Fruit fly (Drosophila melanogaster) whole organism, embryonic: ENCODE measurements around the gene Larp7.

Experiments
- ATbp ChIP-seq: fragments of 200-800 bp; sonication (Bioruptor generic); optimal IDR thresholded peaks from 2 replicates; lab custom pipeline; 2017; ENCODE audit warnings: missing biosample characterization, mild to moderate bottlenecking, missing genetic modification characterization, missing genetic modification reagents
- B-H1 ChIP-seq: fragments of 200-800 bp; sonication (Bioruptor generic); IDR thresholded peaks from 3 replicates; pipeline ENCODE4 v1.3.6; 2022; ENCODE audit warnings: missing biosample characterization, missing genetic modification characterization
- C15 ChIP-seq: fragments of 200-800 bp; sonication (Bioruptor generic); IDR thresholded peaks from 3 replicates; pipeline ENCODE4 v1.3.6; 2022; ENCODE audit warnings: missing biosample characterization, missing genetic modification characterization
- CG10366 ChIP-seq: fragments of 200-800 bp; sonication (Bioruptor generic); IDR thresholded peaks from 2 replicates; pipeline ENCODE4 v1.3.6; 2022; ENCODE audit warnings: missing biosample characterization, missing genetic modification characterization
- CG10543 ChIP-seq: fragments of 200-800 bp; sonication (Bioruptor generic); optimal IDR thresholded peaks from 3 replicates; lab custom pipeline; 2017; ENCODE audit warnings: missing biosample characterization, mild to moderate bottlenecking, missing genetic modification characterization, moderate library complexity
- CG10654 ChIP-seq: fragments of 200-800 bp; sonication (Bioruptor generic); optimal IDR thresholded peaks from 2 replicates; lab custom pipeline; 2016; ENCODE audit warnings: missing biosample characterization, missing genetic modification characterization
- CG11093 ChIP-seq: fragments of 200-800 bp; sonication (Bioruptor generic); IDR thresholded peaks from 3 replicates; pipeline ENCODE4 v1.3.6; 2022; ENCODE audit warnings: missing biosample characterization, missing genetic modification characterization
- CG11696 ChIP-seq: fragments of 200-800 bp; sonication (Bioruptor generic); IDR thresholded peaks from 2 replicates; pipeline ENCODE4 v1.3.6; 2022; ENCODE audit warnings: missing biosample characterization, missing genetic modification characterization
- CG12769 ChIP-seq: fragments of 200-800 bp; sonication (Bioruptor generic); optimal IDR thresholded peaks from 2 replicates; lab custom pipeline; 2019; ENCODE audit warnings: missing biosample characterization, mild to moderate bottlenecking, missing genetic modification characterization, moderate library complexity
- CG13287 ChIP-seq: fragments of 200-800 bp; sonication (Bioruptor generic); IDR thresholded peaks from 2 replicates; pipeline ENCODE4 v1.3.6; 2022; ENCODE audit warnings: missing biosample characterization, missing genetic modification characterization; ENCODE audit not compliant: partially characterized antibody
- CG13424 ChIP-seq: fragments of 200-800 bp; sonication (Bioruptor generic); optimal IDR thresholded peaks from 2 replicates; lab custom pipeline; 2019; ENCODE audit warnings: missing biosample characterization, mild to moderate bottlenecking, missing genetic modification characterization, moderate library complexity
- CG14965 ChIP-seq: fragments of 200-800 bp; sonication (Bioruptor generic); optimal IDR thresholded peaks from 2 replicates; lab custom pipeline; 2016; ENCODE audit warnings: missing biosample characterization, missing genetic modification characterization, borderline replicate concordance
- CG16813 ChIP-seq: fragments of 200-800 bp; sonication (Bioruptor generic); IDR thresholded peaks from 3 replicates; pipeline ENCODE4 v1.3.6; 2022; ENCODE audit warnings: missing biosample characterization, missing genetic modification characterization; ENCODE audit not compliant: partially characterized antibody
- CG18011 ChIP-seq: fragments of 200-800 bp; sonication (Bioruptor generic); optimal IDR thresholded peaks from 2 replicates; lab custom pipeline; 2017; ENCODE audit warnings: missing biosample characterization, missing genetic modification characterization, mild to moderate bottlenecking, moderate library complexity, missing genotype
- CG5953 ChIP-seq: fragments of 200-800 bp; sonication (Bioruptor generic); IDR thresholded peaks from 2 replicates; pipeline ENCODE4 v1.3.6; 2022; ENCODE audit warnings: missing biosample characterization, missing genetic modification characterization
- CG6683 ChIP-seq: fragments of 200-800 bp; sonication (Bioruptor generic); optimal IDR thresholded peaks from 2 replicates; lab custom pipeline; 2017; ENCODE audit warnings: missing biosample characterization, mild to moderate bottlenecking, missing genetic modification characterization, missing genetic modification reagents
- CG8765 ChIP-seq: fragments of 200-800 bp; sonication (Bioruptor generic); IDR thresholded peaks from 2 replicates; pipeline ENCODE4 v1.3.6; 2022; ENCODE audit warnings: missing biosample characterization, missing genetic modification characterization
- Camta ChIP-seq: fragments of 200-800 bp; sonication (Bioruptor generic); optimal IDR thresholded peaks from 2 replicates; lab custom pipeline; 2016; ENCODE audit warnings: missing biosample characterization, missing genetic modification characterization
- CoRest ChIP-seq: fragments of 200-800 bp; sonication (Bioruptor generic); optimal IDR thresholded peaks from 3 replicates; lab custom pipeline; 2018; ENCODE audit warnings: missing biosample characterization, mild to moderate bottlenecking, missing genetic modification characterization, moderate library complexity
- Doc2 ChIP-seq: fragments of 200-800 bp; sonication (Bioruptor generic); IDR thresholded peaks from 2 replicates; pipeline ENCODE4 v1.3.6; 2022; ENCODE audit warnings: missing biosample characterization, missing genetic modification characterization
- Hr39 ChIP-seq: fragments of >200 bp; optimal IDR thresholded peaks from 2 replicates; lab custom pipeline; 2017
- Jarid2 ChIP-seq: fragments of 200-800 bp; sonication (Bioruptor generic); optimal IDR thresholded peaks from 3 replicates; lab custom pipeline; 2017; ENCODE audit warnings: mild to moderate bottlenecking, missing biosample characterization, missing genetic modification reagents, missing genetic modification characterization
- Mad ChIP-seq: fragments of 200-800 bp; sonication (Bioruptor generic); optimal IDR thresholded peaks from 2 replicates; lab custom pipeline; 2016; ENCODE audit warnings: missing biosample characterization, missing genetic modification characterization
- Mrtf ChIP-seq: fragments of 200-800 bp; sonication (Bioruptor generic); IDR thresholded peaks from 3 replicates; pipeline ENCODE4 v1.3.6; 2022; ENCODE audit warnings: missing biosample characterization, missing genetic modification characterization
- NC2β ChIP-seq: fragments of 200-800 bp; sonication (Bioruptor generic); optimal IDR thresholded peaks from 2 replicates; lab custom pipeline; 2016; ENCODE audit warnings: missing biosample characterization, missing genetic modification characterization
- Nf-YC ChIP-seq: fragments of 200-800 bp; optimal IDR thresholded peaks from 3 replicates; lab custom pipeline; 2019; ENCODE audit warnings: missing biosample characterization, mild to moderate bottlenecking, missing genetic modification characterization, moderate library complexity
- Ssrp ChIP-seq: fragments of 200-800 bp; sonication (Bioruptor generic); optimal IDR thresholded peaks from 2 replicates; lab custom pipeline; 2018; ENCODE audit warnings: missing biosample characterization, mild to moderate bottlenecking, missing genetic modification characterization, moderate library complexity
- Vsx1 ChIP-seq: fragments of 200-800 bp; sonication (Bioruptor generic); optimal IDR thresholded peaks from 2 replicates; lab custom pipeline; 2017; ENCODE audit warnings: missing biosample characterization, mild to moderate bottlenecking, missing genetic modification characterization, missing genetic modification reagents
- ab ChIP-seq: fragments of 200-800 bp; sonication (Bioruptor generic); optimal IDR thresholded peaks from 2 replicates; lab custom pipeline; 2016; ENCODE audit warnings: missing biosample characterization, missing genetic modification characterization
- ase ChIP-seq: fragments of 200-800 bp; sonication (Bioruptor generic); IDR thresholded peaks from 3 replicates; pipeline ENCODE4 v1.3.6; 2022; ENCODE audit warnings: missing biosample characterization, missing genetic modification characterization
- bab2 ChIP-seq: fragments of 200-800 bp; sonication (Bioruptor generic); optimal IDR thresholded peaks from 2 replicates; lab custom pipeline; 2016; ENCODE audit warnings: missing biosample characterization, missing genetic modification characterization
- btn ChIP-seq: fragments of 200-800 bp; sonication (Bioruptor generic); optimal IDR thresholded peaks from 2 replicates; lab custom pipeline; 2016; ENCODE audit warnings: missing biosample characterization, missing genetic modification characterization
- dm ChIP-seq: fragments of 200-800 bp; sonication (Bioruptor generic); optimal IDR thresholded peaks from 3 replicates; lab custom pipeline; 2016; ENCODE audit warnings: missing biosample characterization, missing genetic modification characterization
- dmrt11E ChIP-seq: fragments of 200-800 bp; sonication (Bioruptor generic); optimal IDR thresholded peaks from 3 replicates; lab custom pipeline; 2018; ENCODE audit warnings: missing biosample characterization, mild to moderate bottlenecking, missing genetic modification characterization, moderate library complexity
- dpn ChIP-seq, 2 experiments: fragments of 200-800 bp; sonication (Bioruptor generic); optimal IDR thresholded peaks; 3 replicates each; lab custom pipeline; 2016; ENCODE audit warnings: missing biosample characterization in 2 of 2, missing genetic modification characterization in 2 of 2
- eve ChIP-seq, 2 experiments: fragments of >200 bp; optimal IDR thresholded peaks; 2 replicates each; lab custom pipeline; 2017; ENCODE audit warnings: missing biosample characterization in 2 of 2, missing genetic modification characterization in 2 of 2
- ewg ChIP-seq: fragments of 200-800 bp; sonication (Bioruptor generic); optimal IDR thresholded peaks from 3 replicates; lab custom pipeline; 2017; ENCODE audit warnings: mild to moderate bottlenecking, missing biosample characterization, missing genetic modification reagents, missing genetic modification characterization
- fd96Cb ChIP-seq: fragments of 200-800 bp; sonication (Bioruptor generic); optimal IDR thresholded peaks from 2 replicates; lab custom pipeline; 2018; ENCODE audit warnings: missing biosample characterization, mild to moderate bottlenecking, missing genetic modification characterization, moderate library complexity
- hkb ChIP-seq, 2 experiments: fragments of 200-800 bp in 1 of 2; fragments of >200 bp in 1 of 2; sonication (Bioruptor generic) in 1 of 2; IDR thresholded peaks in 1 of 2; optimal IDR thresholded peaks in 1 of 2; 2 replicates each; pipeline versions ENCODE4 v1.3.6 to Lab custom; 2017 to 2022; ENCODE audit warnings: missing biosample characterization in 1 of 2, missing genetic modification characterization in 1 of 2
- insv ChIP-seq, 2 experiments: fragments of 200-800 bp; sonication (Bioruptor generic); optimal IDR thresholded peaks; 3 replicates each; lab custom pipeline; 2016 to 2018; ENCODE audit warnings: missing biosample characterization in 2 of 2, missing genetic modification characterization in 2 of 2
- oc ChIP-seq: fragments of 200-800 bp; sonication (Bioruptor generic); optimal IDR thresholded peaks from 2 replicates; lab custom pipeline; 2018; ENCODE audit warnings: missing biosample characterization, mild to moderate bottlenecking, missing genetic modification characterization, moderate library complexity
- otp ChIP-seq: fragments of 200-800 bp; sonication (Bioruptor generic); IDR thresholded peaks from 3 replicates; pipeline ENCODE4, ENCODE4 v1.3.6; 2022; ENCODE audit warnings: missing biosample characterization, missing genetic modification characterization
- psq ChIP-seq: fragments of 200-800 bp; sonication (Bioruptor generic); optimal IDR thresholded peaks from 2 replicates; lab custom pipeline; 2017; ENCODE audit warnings: missing biosample characterization, missing genetic modification characterization
- sc ChIP-seq, 3 experiments: fragments of >200 bp in 2 of 3; fragments of 200-800 bp in 1 of 3; sonication (Bioruptor generic) in 1 of 3; optimal IDR thresholded peaks; 2 replicates in 2 of 3; 3 replicates in 1 of 3; lab custom pipeline; 2017; ENCODE audit warnings: mild to moderate bottlenecking in 1 of 3, missing biosample characterization in 1 of 3, missing genetic modification characterization in 1 of 3, missing genetic modification reagents in 1 of 3
- slp2 ChIP-seq: fragments of 200-800 bp; sonication (Bioruptor generic); optimal IDR thresholded peaks from 2 replicates; lab custom pipeline; 2016; ENCODE audit warnings: missing biosample characterization, missing genetic modification characterization
- tap ChIP-seq: fragments of 200-800 bp; optimal IDR thresholded peaks from 3 replicates; lab custom pipeline; 2019; ENCODE audit warnings: missing biosample characterization, mild to moderate bottlenecking, missing genetic modification characterization, moderate library complexity
- trem ChIP-seq: fragments of 200-800 bp; optimal IDR thresholded peaks from 3 replicates; lab custom pipeline; 2019; ENCODE audit warnings: missing biosample characterization, mild to moderate bottlenecking, missing genetic modification characterization, moderate library complexity

Gene Larp7

dm6 chrX:9201866-9202681 lies 41.5 kb upstream of the Larp7 start (continued):
- TF ChIP-seq Hr39 (lab: Kevin White, UChicago) (no peak), CG5953 (GFP tag; lab: Robert Waterston, UW) (no peak), Nf-YC (tag; lab: Kevin White, UChicago) (peak; percentile 56), hkb (optimal IDR thresholded peaks at IDR 0.05; lab: Kevin White, UChicago) (no peak), hkb (GFP tag; IDR thresholded peaks at IDR 0.05; lab: Robert Waterston, UW) (peak; percentile 64), CG18011 (peak; percentile 63), Jarid2 (peak; percentile 47), CG11093 (peak; percentile 62; the same call in 1 of the 3 replicates), CG8765 (GFP tag; lab: Robert Waterston, UW) (peak; percentile 56; the same call in 1 of the 2 replicates), CG6683 (GFP tag; lab: Kevin White, UChicago) (peak; percentile 68), Ssrp (tag; lab: Kevin White, UChicago) (no peak), Camta (GFP tag; lab: Kevin White, UChicago) (no peak), sc (optimal IDR thresholded peaks at IDR 0.05; lab: Kevin White, UChicago) (no peak), sc (GFP tag; optimal IDR thresholded peaks at IDR 0.05; lab: Kevin White, UChicago) (no peak), slp2 (GFP tag; lab: Kevin White, UChicago) (no peak), insv (GFP tag; optimal IDR thresholded peaks at IDR 0.05; lab: Kevin White, UChicago) (peak in 1 of 2 experiments; percentile 15), oc (tag; lab: Kevin White, UChicago) (no peak), ase (GFP tag; lab: Robert Waterston, UW) (peak; percentile 59; the same call in 1 of the 3 replicates), Vsx1 (GFP tag; lab: Kevin White, UChicago) (no peak), B-H1 (GFP tag; lab: Robert Waterston, UW) (peak; percentile 49), CG10654 (no peak), Mad (GFP tag; lab: Kevin White, UChicago) (no peak), Mrtf (GFP tag; lab: Robert Waterston, UW) (peak; percentile 81; the same call in 2 of the 3 replicates), CG13424 (tag; lab: Kevin White, UChicago) (peak; percentile 66), CG14965 (GFP tag; lab: Kevin White, UChicago) (no peak), C15 (GFP tag; lab: Robert Waterston, UW) (peak; percentile 70), fd96Cb (tag; lab: Kevin White, UChicago) (peak; percentile 39), otp (GFP tag; lab: Robert Waterston, UW) (peak; percentile 78; the same call in 2 of the 3 replicates), NC2β (GFP tag; lab: Kevin White, UChicago) (no peak), CG10543 (peak; percentile 76), CG10366 (peak; percentile 77), CG13287 (GFP tag; lab: Robert Waterston, UW) (no peak), eve (GFP tag; optimal IDR thresholded peaks at IDR 0.05; lab: Kevin White, UChicago) (no peak), Doc2 (GFP tag; lab: Robert Waterston, UW) (peak; percentile 40; the same call in 1 of the 2 replicates), trem (peak; percentile 24), CoRest (tag; lab: Kevin White, UChicago) (peak; percentile 76), CG12769 (tag; lab: Kevin White, UChicago) (peak; percentile 82), CG16813 (GFP tag; lab: Robert Waterston, UW) (no peak), dpn (GFP tag; optimal IDR thresholded peaks at IDR 0.05; lab: Kevin White, UChicago) (peak in 1 of 2 experiments; percentile 40), btn (no peak), tap (tag; lab: Kevin White, UChicago) (peak; percentile 30), psq (GFP tag; lab: Kevin White, UChicago) (no peak), CG11696 (peak; percentile 72), ATbp (GFP tag; lab: Kevin White, UChicago) (peak; percentile 19), dm (GFP tag; lab: Kevin White, UChicago) (no peak), ewg (GFP tag; lab: Kevin White, UChicago) (peak; percentile 12), dmrt11E (peak; percentile 24), ab (no peak), bab2 (GFP tag; lab: Kevin White, UChicago) (peak; percentile 11)
